Fruit fly (Drosophila melanogaster) whole organism, prepupa: ENCODE results near the gene CG3402.

Experiments used
- Sox102F ChIP-seq: fragments of 200-800 bp; sonication (Bioruptor generic); optimal IDR thresholded peaks from 2 replicates; lab custom pipeline; 2016; ENCODE audit warnings: missing biosample characterization, mild to moderate bottlenecking, missing genetic modification characterization
- svp ChIP-seq: fragments of 200-800 bp; sonication (Bioruptor generic); peaks from one replicate; lab custom pipeline; 2016; ENCODE audit warnings: missing biosample characterization, missing genetic modification characterization

DNA sequence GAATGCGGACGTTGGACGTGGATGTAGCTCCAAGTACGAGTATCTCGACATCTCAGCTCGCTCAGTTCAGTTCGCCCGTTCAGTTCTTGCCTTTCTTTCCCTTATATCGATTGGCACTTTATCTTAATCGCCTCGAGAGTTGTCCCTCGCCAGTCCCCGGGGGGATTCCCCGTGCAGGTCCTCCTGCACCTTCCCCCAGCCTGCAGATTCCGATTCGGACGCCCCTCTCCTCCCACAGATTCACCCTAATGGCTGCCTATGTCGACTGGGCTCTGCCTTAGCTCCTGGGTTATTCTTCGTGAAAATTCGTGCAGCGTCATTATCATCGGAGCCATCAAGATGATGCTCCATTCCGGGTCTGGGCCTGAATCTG lies 44.4 kb upstream of the CG3402 start:
- no peak for TF ChIP-seq svp
- TF ChIP-seq Sox102F (GFP tag; lab: Kevin White, UChicago), result no peak
